Fruit fly (Drosophila melanogaster) whole organism, wandering third instar larva: Measurements from ENCODE around the gene Mlc-c.

Experiments used
- Abd-B ChIP-seq: fragments of >200 bp; optimal IDR thresholded peaks from 2 replicates; lab custom pipeline; 2017; ENCODE audit warnings: missing biosample characterization, missing genetic modification characterization
- CG32264 ChIP-seq: fragments of 200-800 bp; sonication (Bioruptor generic); optimal IDR thresholded peaks from 2 replicates; lab custom pipeline; 2016; ENCODE audit warnings: missing biosample characterization, missing genetic modification characterization
- CG9705 ChIP-seq: fragments of 200-800 bp; sonication (Bioruptor generic); optimal IDR thresholded peaks from 2 replicates; lab custom pipeline; 2018; ENCODE audit warnings: missing biosample characterization, mild to moderate bottlenecking, missing genetic modification characterization
- CrebA ChIP-seq: fragments of 200-800 bp; sonication (Bioruptor generic); optimal IDR thresholded peaks from 2 replicates; lab custom pipeline; 2016; ENCODE audit warnings: missing biosample characterization, mild to moderate bottlenecking, missing genetic modification characterization, borderline replicate concordance
- Dfd ChIP-seq: fragments of >200 bp; optimal IDR thresholded peaks from 2 replicates; lab custom pipeline; 2017; ENCODE audit warnings: missing biosample characterization, missing genetic modification characterization
- GATAd ChIP-seq: sonication (Bioruptor generic); optimal IDR thresholded peaks from 2 replicates; lab custom pipeline; 2016; ENCODE audit warnings: missing biosample characterization, missing genetic modification characterization
- HLH106 ChIP-seq: fragments of 200-800 bp; optimal IDR thresholded peaks from 3 replicates; lab custom pipeline; 2019; ENCODE audit warnings: missing biosample characterization, mild to moderate bottlenecking, missing genetic modification characterization, moderate library complexity
- Hnf4 ChIP-seq: fragments of 200-800 bp; sonication (Bioruptor generic); optimal IDR thresholded peaks from 2 replicates; lab custom pipeline; 2016; ENCODE audit warnings: missing biosample characterization, mild to moderate bottlenecking, missing genetic modification characterization
- Hr78 ChIP-seq: fragments of >200 bp; optimal IDR thresholded peaks from 2 replicates; lab custom pipeline; 2017; ENCODE audit warnings: missing biosample characterization, missing genetic modification characterization
- Hr83 ChIP-seq: fragments of 200-300 bp; sonication (Bioruptor generic); optimal IDR thresholded peaks from 2 replicates; lab custom pipeline; 2016; ENCODE audit warnings: missing biosample characterization, mild to moderate bottlenecking, missing genetic modification characterization, moderate library complexity; ENCODE audit not compliant: poor library complexity, severe bottlenecking
- Mio ChIP-seq: sonication (Bioruptor generic); optimal IDR thresholded peaks from 2 replicates; lab custom pipeline; 2016; ENCODE audit warnings: missing biosample characterization, missing genetic modification characterization
- Myc ChIP-seq: fragments of >200 bp; optimal IDR thresholded peaks from 2 replicates; lab custom pipeline; 2017
- N ChIP-seq: fragments of >200 bp; optimal IDR thresholded peaks from 2 replicates; lab custom pipeline; 2018; ENCODE audit warnings: missing biosample characterization, missing external identifiers, missing genetic modification characterization
- OdsH ChIP-seq: fragments of 200-800 bp; sonication (Bioruptor generic); optimal IDR thresholded peaks from 2 replicates; lab custom pipeline; 2016; ENCODE audit warnings: missing biosample characterization, mild to moderate bottlenecking, missing genetic modification characterization
- Sp1 ChIP-seq: fragments of 200-800 bp; sonication (Bioruptor generic); optimal IDR thresholded peaks from 3 replicates; lab custom pipeline; 2019; ENCODE audit warnings: missing biosample characterization, mild to moderate bottlenecking, missing genetic modification characterization, moderate library complexity
- br ChIP-seq: fragments of 200-800 bp; sonication (Bioruptor generic); optimal IDR thresholded peaks from 2 replicates; lab custom pipeline; 2016; ENCODE audit warnings: missing biosample characterization, missing genetic modification characterization
- brk ChIP-seq: fragments of 200-800 bp; sonication (Bioruptor generic); optimal IDR thresholded peaks from 2 replicates; lab custom pipeline; 2016; ENCODE audit warnings: missing biosample characterization, mild to moderate bottlenecking, missing genetic modification characterization
- dl ChIP-seq, 2 experiments: fragments of 175-275, 200-275 bp in 1 of 2; fragments of 200-275 bp in 1 of 2; sonication (Bioruptor generic); optimal IDR thresholded peaks; lab custom pipeline; 2018; ENCODE audit warnings: mild to moderate bottlenecking in 2 of 2, missing biosample characterization in 2 of 2, missing genetic modification characterization in 2 of 2, moderate library complexity in 2 of 2; ENCODE audit not compliant: partially characterized antibody in 2 of 2, insufficient read depth in 1 of 2
- dmrt93B ChIP-seq: fragments of 200-800 bp; sonication (Bioruptor generic); optimal IDR thresholded peaks from 2 replicates; lab custom pipeline; 2018; ENCODE audit warnings: missing biosample characterization, mild to moderate bottlenecking, missing genetic modification characterization
- dsf ChIP-seq: sonication (Bioruptor generic); optimal IDR thresholded peaks from 2 replicates; lab custom pipeline; 2016; ENCODE audit warnings: missing biosample characterization, missing genetic modification characterization, borderline replicate concordance
- ey ChIP-seq: fragments of 200-800 bp; sonication (Bioruptor generic); optimal IDR thresholded peaks from 2 replicates; lab custom pipeline; 2016; ENCODE audit warnings: missing biosample characterization, missing genetic modification characterization
- foxo ChIP-seq, 2 experiments: fragments of 200-800 bp; sonication (Bioruptor generic); optimal IDR thresholded peaks; 2 replicates in 1 of 2; 3 replicates in 1 of 2; lab custom pipeline; 2016 to 2017; ENCODE audit warnings: missing biosample characterization in 2 of 2, missing genetic modification characterization in 2 of 2
- fru ChIP-seq: fragments of 200-800 bp; sonication (Bioruptor generic); optimal IDR thresholded peaks from 3 replicates; lab custom pipeline; 2016; ENCODE audit warnings: missing biosample characterization, mild to moderate bottlenecking, missing genetic modification characterization
- h ChIP-seq: fragments of 200-800 bp; sonication (Bioruptor generic); optimal IDR thresholded peaks from 3 replicates; lab custom pipeline; 2016; ENCODE audit warnings: missing biosample characterization, mild to moderate bottlenecking, missing genetic modification characterization
- jim ChIP-seq: fragments of 175-275, 200-325 bp; sonication (Bioruptor generic); optimal IDR thresholded peaks from 2 replicates; lab custom pipeline; 2016; ENCODE audit warnings: missing biosample characterization, mild to moderate bottlenecking, missing genetic modification characterization
- pan ChIP-seq: fragments of >200 bp; optimal IDR thresholded peaks from 2 replicates; lab custom pipeline; 2017
- psq ChIP-seq: fragments of 200-800 bp; sonication (Bioruptor generic); optimal IDR thresholded peaks from 3 replicates; lab custom pipeline; 2017; ENCODE audit warnings: missing biosample characterization, mild to moderate bottlenecking, missing genetic modification characterization, moderate library complexity
- rgr ChIP-seq: fragments of 200-800 bp; sonication (Bioruptor generic); optimal IDR thresholded peaks from 3 replicates; lab custom pipeline; 2016; ENCODE audit warnings: missing biosample characterization, mild to moderate bottlenecking, missing genetic modification characterization
- sage ChIP-seq: fragments of 200-800 bp; sonication (Bioruptor generic); optimal IDR thresholded peaks from 2 replicates; lab custom pipeline; 2016; ENCODE audit warnings: missing biosample characterization, mild to moderate bottlenecking, missing genetic modification characterization
- sv ChIP-seq: fragments of 200-800 bp; sonication (Bioruptor generic); optimal IDR thresholded peaks from 3 replicates; lab custom pipeline; 2016; ENCODE audit warnings: missing biosample characterization, missing genetic modification characterization
- tai ChIP-seq: sonication (Bioruptor generic); optimal IDR thresholded peaks from 2 replicates; lab custom pipeline; 2016; ENCODE audit warnings: missing biosample characterization, missing genetic modification characterization
- usp ChIP-seq: fragments of >200 bp; optimal IDR thresholded peaks from 2 replicates; lab custom pipeline; 2017; ENCODE audit warnings: missing biosample characterization, missing genetic modification characterization
- woc ChIP-seq: sonication (Bioruptor generic); optimal IDR thresholded peaks from 2 replicates; lab custom pipeline; 2016; ENCODE audit warnings: missing biosample characterization, mild to moderate bottlenecking, missing genetic modification characterization

The Mlc-c gene

dm6 chrX:5664222-5664621 is 41.9 kb upstream of the Mlc-c start:
- TF ChIP-seq N (GFP tag; lab: Kevin White, UChicago): no peak
- TF ChIP-seq dsf: no peak
- TF ChIP-seq pan (lab: Kevin White, UChicago): no peak
- TF ChIP-seq Abd-B (GFP tag; lab: Kevin White, UChicago): no peak
- no peak for TF ChIP-seq dl (GFP tag; optimal IDR thresholded peaks at IDR 0.05; lab: Kevin White, UChicago; ENCODE audit: insufficient read depth in 1 of 2, partially characterized antibody in 2 of 2)
- no peak for TF ChIP-seq usp
- no peak for TF ChIP-seq fru (GFP tag; lab: Kevin White, UChicago)
- no peak for TF ChIP-seq GATAd (GFP tag; lab: Kevin White, UChicago)
- no peak for TF ChIP-seq CG9705 (GFP tag; lab: Kevin White, UChicago)
- TF ChIP-seq Dfd (GFP tag; lab: Kevin White, UChicago): no peak
- TF ChIP-seq CrebA (GFP tag; lab: Kevin White, UChicago): no peak
- TF ChIP-seq Sp1 (GFP tag; lab: Kevin White, UChicago): no peak
- TF ChIP-seq sv (GFP tag; lab: Kevin White, UChicago): no peak
- TF ChIP-seq, all 38 proteins: peak for 0

DNA sequence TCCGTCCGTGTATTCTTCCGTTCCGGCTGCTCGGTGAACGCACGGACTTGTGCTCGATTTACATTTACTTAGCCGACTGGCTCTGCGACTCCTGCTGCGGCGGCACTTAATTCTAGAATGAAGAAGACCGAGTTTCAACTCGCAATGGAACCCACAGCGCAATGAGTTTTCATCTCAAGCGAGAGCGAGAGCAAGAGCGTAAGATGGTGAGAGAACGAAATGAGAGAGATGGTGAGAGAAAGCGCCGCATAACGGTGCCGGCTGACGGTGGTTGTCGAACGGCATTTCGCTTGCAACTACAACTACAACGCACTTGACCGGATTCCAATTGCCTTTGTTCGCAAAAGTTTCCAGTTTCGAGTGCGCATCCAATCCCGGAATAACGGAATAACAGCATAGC is 40.4 kb upstream of the Mlc-c start, which contains the start of gene OtopLc:
Gene OtopLc (minus strand): TSS at position 101 of the 400 bp plus-strand sequence.
- no peak for TF ChIP-seq h (GFP tag; lab: Kevin White, UChicago)
- TF ChIP-seq woc (GFP tag; lab: Kevin White, UChicago): no peak
- no peak for TF ChIP-seq psq (GFP tag; lab: Kevin White, UChicago)
- TF ChIP-seq brk (GFP tag; lab: Kevin White, UChicago): no peak
- TF ChIP-seq Hr78 (GFP tag; lab: Kevin White, UChicago): no peak
- TF ChIP-seq br: no peak
- no peak for TF ChIP-seq OdsH
- TF ChIP-seq Myc (lab: Kevin White, UChicago): no peak
- no peak for TF ChIP-seq HLH106 (tag; lab: Kevin White, UChicago)
- no peak for TF ChIP-seq tai
- TF ChIP-seq dsf: no peak
- TF ChIP-seq sage (GFP tag; lab: Kevin White, UChicago): no peak
- no peak for TF ChIP-seq rgr (GFP tag; lab: Kevin White, UChicago)

DNA sequence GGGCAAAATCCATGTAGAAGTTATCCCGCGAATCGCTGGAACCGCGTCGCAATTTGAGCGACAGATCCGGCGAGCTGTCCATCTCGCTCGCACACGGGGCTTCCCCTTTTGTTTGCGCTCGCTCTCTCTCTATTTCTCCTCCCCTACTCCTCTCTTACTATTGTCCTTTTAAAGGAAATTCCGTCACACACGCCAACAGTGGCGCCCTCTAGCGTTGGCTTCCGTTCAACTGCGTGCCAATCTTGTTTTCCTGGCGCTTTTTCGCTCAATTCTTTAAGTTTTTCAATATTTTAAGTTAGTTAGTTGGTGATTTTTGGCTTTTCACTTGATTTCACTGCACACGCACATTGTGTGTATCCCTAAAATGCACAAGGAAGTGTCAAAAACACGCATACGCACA is 39.6 kb upstream of the Mlc-c start:
- TF ChIP-seq CG9705 (GFP tag; lab: Kevin White, UChicago) (no peak), ey (GFP tag; lab: Kevin White, UChicago) (no peak), sage (GFP tag; lab: Kevin White, UChicago) (no peak), Hr78 (GFP tag; lab: Kevin White, UChicago) (no peak), Dfd (GFP tag; lab: Kevin White, UChicago) (no peak), Abd-B (GFP tag; lab: Kevin White, UChicago) (no peak), sv (GFP tag; lab: Kevin White, UChicago) (no peak), foxo (GFP tag; optimal IDR thresholded peaks at IDR 0.05; lab: Kevin White, UChicago) (no peak), h (GFP tag; lab: Kevin White, UChicago) (no peak)

- TF ChIP-seq br (no peak), Dfd (GFP tag; lab: Kevin White, UChicago) (peak; percentile 70)
These were observed 27.7 kb upstream of the Mlc-c start for dm6 chrX:5649998-5650397.

DNA sequence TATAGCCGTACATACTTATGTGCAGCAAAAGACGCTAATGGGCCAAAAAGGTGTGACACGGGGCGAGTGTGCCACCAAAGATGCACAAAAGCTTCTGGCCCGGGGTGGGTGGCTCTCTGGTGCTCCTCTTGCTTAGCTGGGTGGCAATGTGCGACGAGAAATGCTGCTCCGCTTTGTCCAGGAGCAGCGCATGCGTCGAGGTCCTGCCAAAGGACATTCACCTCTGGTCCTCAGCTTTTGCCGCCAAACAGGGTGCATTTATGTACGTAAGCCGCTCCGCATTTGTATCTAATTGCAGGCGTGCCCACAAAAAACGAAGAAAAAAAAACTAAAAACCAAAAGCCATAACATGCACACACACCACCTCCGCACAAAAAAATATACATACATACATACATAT is 27.0 kb upstream of the Mlc-c start:
- no peak for TF ChIP-seq Abd-B (GFP tag; lab: Kevin White, UChicago)
- TF ChIP-seq OdsH: no peak
- no peak for TF ChIP-seq Myc (lab: Kevin White, UChicago)
- TF ChIP-seq CG32264: no peak
- no peak for TF ChIP-seq dl (GFP tag; optimal IDR thresholded peaks at IDR 0.05; lab: Kevin White, UChicago; ENCODE audit: insufficient read depth in 1 of 2, partially characterized antibody in 2 of 2)
- no peak for TF ChIP-seq CrebA (GFP tag; lab: Kevin White, UChicago)
- TF ChIP-seq rgr (GFP tag; lab: Kevin White, UChicago): no peak
- no peak for TF ChIP-seq sage (GFP tag; lab: Kevin White, UChicago)
- no peak for TF ChIP-seq dsf
- no peak for TF ChIP-seq br
- TF ChIP-seq Sp1 (GFP tag; lab: Kevin White, UChicago): no peak
- TF ChIP-seq dmrt93B (GFP tag; lab: Kevin White, UChicago): no peak
- TF ChIP-seq Mio (GFP tag; lab: Kevin White, UChicago): no peak
- TF ChIP-seq Hnf4 (GFP tag; lab: Kevin White, UChicago): no peak
- TF ChIP-seq pan (lab: Kevin White, UChicago): no peak
- TF ChIP-seq jim (GFP tag; lab: Kevin White, UChicago): no peak
- no peak for TF ChIP-seq fru (GFP tag; lab: Kevin White, UChicago)
- no peak for TF ChIP-seq usp
- no peak for TF ChIP-seq Hr83 (GFP tag; lab: Kevin White, UChicago)
